Fruit fly (Drosophila melanogaster): ENCODE data around the gene GstZ2.
A peak's percentile ranks its signal among the peaks of the same experiment; 100 is the strongest.

dm6 chr3R:9500193-9501051, 40.0 kb upstream of the GstZ2 start:
- no peak for TF ChIP-seq CG8159 (tag; optimal IDR thresholded peaks at IDR 0.05)
- no peak for TF ChIP-seq rn (GFP tag; IDR thresholded peaks at IDR 0.05)
- TF ChIP-seq D1 (tag; optimal IDR thresholded peaks at IDR 0.05) = no peak
- TF ChIP-seq gl (tag; optimal IDR thresholded peaks at IDR 0.05) = no peak
- TF ChIP-seq CG13204 (GFP tag; optimal IDR thresholded peaks at IDR 0.05) = no peak
- no peak for TF ChIP-seq CG32121 (GFP tag; IDR thresholded peaks at IDR 0.05)
- no peak for TF ChIP-seq CG12605 (GFP tag; IDR thresholded peaks at IDR 0.05)
- TF ChIP-seq CG9948 (tag; optimal IDR thresholded peaks at IDR 0.05) = no peak
- 0 out of 3 replicates have a peak, but pooled peaks have one; percentile 12 for TF ChIP-seq CG4496 (GFP tag; IDR thresholded peaks at IDR 0.05)
- TF ChIP-seq CG10348 (GFP tag; IDR thresholded peaks at IDR 0.05) = no peak
- no peak for TF ChIP-seq Snoo (tag; optimal IDR thresholded peaks at IDR 0.05)
- no peak for TF ChIP-seq CG17806 (tag; optimal IDR thresholded peaks at IDR 0.05)
- TF ChIP-seq fd96Ca (GFP tag; IDR thresholded peaks at IDR 0.05) = no peak
- TF ChIP-seq Pif1B (GFP tag; optimal IDR thresholded peaks at IDR 0.05) = no peak

All from whole organism, pupa.